Fruit fly (Drosophila melanogaster) whole organism, adult: ENCODE measurements around the gene Son.

Experiments used
- CG33017 ChIP-seq: fragments of 200-800 bp; sonication (Bioruptor generic); optimal IDR thresholded peaks from 2 replicates; lab custom pipeline; 2018; ENCODE audit warnings: missing biosample characterization, mild to moderate bottlenecking, missing genetic modification characterization, moderate library complexity
- pad ChIP-seq: fragments of 200-800 bp; sonication (Bioruptor generic); optimal IDR thresholded peaks from 3 replicates; lab custom pipeline; 2017; ENCODE audit warnings: missing biosample characterization, missing genetic modification characterization, mild to moderate bottlenecking, moderate library complexity, missing genetic modification reagents

DNA sequence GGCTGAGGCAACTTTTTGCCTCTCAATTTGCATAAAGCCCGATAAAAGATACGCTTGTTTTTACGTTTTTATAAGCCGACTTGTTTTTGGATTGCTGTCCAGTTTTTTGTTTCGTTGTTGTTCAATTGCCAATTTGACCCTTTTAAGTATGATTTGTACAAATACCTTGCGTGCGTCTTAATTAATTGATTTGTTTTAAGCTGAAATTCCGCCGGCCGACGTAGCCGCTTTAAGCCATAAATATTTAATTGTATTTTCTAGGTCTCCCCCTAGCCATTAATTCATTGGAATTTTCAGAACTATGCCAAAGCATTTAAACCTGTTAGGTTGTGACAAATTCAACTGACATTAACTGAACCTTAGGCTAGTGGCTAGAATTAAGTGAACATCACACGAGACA lies 18.8 kb downstream of the Son start:
- no peak for TF ChIP-seq pad (GFP tag; lab: Kevin White, UChicago)
- no peak for TF ChIP-seq CG33017
